Worm (Caenorhabditis elegans): ENCODE results near the gene C05C12.4.

Gene C05C12.4

DNA sequence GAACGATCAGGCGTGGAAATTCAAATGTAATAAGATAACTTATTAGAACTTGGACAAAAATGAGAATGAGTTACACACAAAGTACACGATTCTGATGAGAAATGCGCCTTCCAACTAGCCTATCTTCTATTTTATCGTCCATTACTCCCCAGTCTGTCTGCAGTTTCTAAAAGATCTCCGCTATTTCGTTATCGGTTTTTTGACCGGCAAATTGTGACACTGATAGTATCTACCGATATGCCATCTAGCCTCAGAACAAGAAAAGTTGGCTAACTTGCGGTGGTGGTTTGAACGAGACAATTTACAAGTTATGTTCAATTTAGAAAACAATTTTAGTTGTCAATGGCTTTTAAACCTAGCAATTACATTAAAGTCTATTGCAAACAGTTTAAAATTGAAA is 36.3 kb downstream of the C05C12.4 start (continued):
- TF ChIP-seq efl-1 (optimal IDR thresholded peaks at IDR 0.05) (no peak), efl-1 (GFP tag; optimal IDR thresholded peaks at IDR 0.05 in 1 of 2) (no peak), nhr-20 (tag; optimal IDR thresholded peaks at IDR 0.05) (peak; percentile 23), nhr-47 (tag; optimal IDR thresholded peaks at IDR 0.05) (no peak), mep-1 (tag; optimal IDR thresholded peaks at IDR 0.05) (peak; percentile 10), rnt-1 (tag; optimal IDR thresholded peaks at IDR 0.05) (peak; percentile 9), ceh-8 (GFP tag; optimal IDR thresholded peaks at IDR 0.05) (no peak), ceh-82 (tag; optimal IDR thresholded peaks at IDR 0.05) (peak in 1 of 3 experiments; percentile 0), ces-1 (GFP tag; optimal IDR thresholded peaks at IDR 0.05) (no peak), unc-30 (tag; optimal IDR thresholded peaks at IDR 0.05) (no peak), elt-3 (tag; optimal IDR thresholded peaks at IDR 0.05) (peak in 2 of 6 experiments; percentile 46 to 57), sup-37 (GFP tag; optimal IDR thresholded peaks at IDR 0.05) (no peak), zag-1 (tag; optimal IDR thresholded peaks at IDR 0.05) (no peak), hlh-17 (GFP tag; optimal IDR thresholded peaks at IDR 0.05; ENCODE audit: borderline replicate concordance) (no peak), alr-1 (tag; optimal IDR thresholded peaks at IDR 0.05; ENCODE audit: borderline replicate concordance) (no peak), aha-1 (tag; optimal IDR thresholded peaks at IDR 0.05) (no peak), aly-2 (tag; optimal IDR thresholded peaks at IDR 0.05) (no peak), swsn-7 (tag; optimal IDR thresholded peaks at IDR 0.05) (no peak), nhr-77 (tag; optimal IDR thresholded peaks at IDR 0.05) (no peak), elt-2 (tag; optimal IDR thresholded peaks at IDR 0.05) (peak; percentile 44), snu-23 (GFP tag; optimal IDR thresholded peaks at IDR 0.05) (peak; percentile 13), fos-1 (tag; optimal IDR thresholded peaks at IDR 0.05) (no peak)

ce11 chrIV:11210781-11211256 is 37.1 kb downstream of the C05C12.4 start, which contains the start of gene adk-1:
Gene adk-1, minus strand, starts transcription at chrIV:11210831.
- TF ChIP-seq C16A3.4 (tag; optimal IDR thresholded peaks at IDR 0.05) (no peak), mep-1 (tag; optimal IDR thresholded peaks at IDR 0.05) (no peak), xbp-1 (tag; optimal IDR thresholded peaks at IDR 0.05) (peak; percentile 2), elt-3 (tag; optimal IDR thresholded peaks at IDR 0.05) (no peak), ceh-88 (GFP tag; IDR thresholded peaks at IDR 0.05) (no peak), ztf-11 (tag; optimal IDR thresholded peaks at IDR 0.05) (no peak), C34B4.2 (tag; optimal IDR thresholded peaks at IDR 0.05) (no peak), blmp-1 (tag; optimal IDR thresholded peaks at IDR 0.05) (peak; percentile 6), unc-30 (tag; optimal IDR thresholded peaks at IDR 0.05) (no peak), F16B12.6 (tag; optimal IDR thresholded peaks at IDR 0.05) (no peak), snpc-4 (tag; optimal IDR thresholded peaks at IDR 0.05) (no peak), lin-35 (GFP tag; optimal IDR thresholded peaks at IDR 0.05) (peak; percentile 12 to 68), dpl-1 (GFP tag; optimal IDR thresholded peaks at IDR 0.05) (peak in 2 of 3 experiments; percentile 57 to 75), aha-1 (tag; optimal IDR thresholded peaks at IDR 0.05) (no peak), nhr-90 (tag; optimal IDR thresholded peaks at IDR 0.05; ENCODE audit: poor library complexity) (no peak), efl-3 (GFP tag; optimal IDR thresholded peaks at IDR 0.05) (no peak), mab-9 (GFP tag; IDR thresholded peaks at IDR 0.05) (no peak), lir-3 (tag; optimal IDR thresholded peaks at IDR 0.05; ENCODE audit: poor library complexity) (no peak), lsy-2 (tag; optimal IDR thresholded peaks at IDR 0.05) (peak; percentile 11 to 49), tlp-1 (tag; optimal IDR thresholded peaks at IDR 0.05) (no peak), ceh-63 (GFP tag; optimal IDR thresholded peaks at IDR 0.05) (no peak), sup-37 (GFP tag; optimal IDR thresholded peaks at IDR 0.05) (no peak), efl-1 (optimal IDR thresholded peaks at IDR 0.05) (peak in 1 of 2 experiments; percentile 68), efl-1 (GFP tag; optimal IDR thresholded peaks at IDR 0.05 in 1 of 2) (peak; percentile 73 to 97)

DNA sequence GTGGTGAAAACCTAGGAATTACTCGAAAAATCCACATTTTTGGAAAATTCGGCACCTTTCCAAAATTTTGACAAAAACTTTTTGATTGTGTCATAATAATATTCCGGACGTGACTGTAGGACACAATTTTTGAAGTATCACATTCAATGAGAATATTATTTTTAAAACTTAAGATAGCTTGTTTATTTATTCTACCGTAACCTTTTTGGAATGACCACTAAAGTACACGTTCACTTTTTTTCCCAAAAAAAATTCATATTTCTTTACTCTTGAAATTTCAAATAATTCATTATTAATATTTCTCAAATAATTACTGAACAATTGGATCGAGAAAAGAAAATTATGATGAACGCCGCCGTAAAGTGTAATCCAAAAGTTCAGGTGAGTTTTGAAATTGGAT is 40.7 kb downstream of the C05C12.4 start, which contains the start of gene R07H5.9:
Gene R07H5.9 (plus strand): TSS at position 301 of the 400 bp plus-strand sequence.
- TF ChIP-seq blmp-1 (tag; optimal IDR thresholded peaks at IDR 0.05) (no peak), nhr-19 (GFP tag; conservative IDR thresholded peaks at IDR 0.05) (no peak), nhr-12 (tag; optimal IDR thresholded peaks at IDR 0.05) (no peak), Y116A8C.19 (tag; optimal IDR thresholded peaks at IDR 0.05; ENCODE audit: borderline replicate concordance) (no peak), lsy-2 (tag; optimal IDR thresholded peaks at IDR 0.05) (no peak), zag-1 (tag; optimal IDR thresholded peaks at IDR 0.05) (no peak), grh-1 (GFP tag; IDR thresholded peaks at IDR 0.05) (no peak), ets-5 (GFP tag; IDR thresholded peaks at IDR 0.05) (no peak), skn-1 (tag; optimal IDR thresholded peaks at IDR 0.05) (no peak)

Data from whole organism, L1 larva.